Worm (Caenorhabditis elegans) whole organism, L1 larva: ENCODE measurements around the gene Y37E11B.2.

ENCODE experiments used
- lin-15B ChIP-seq: fragments of 150-350 bp; sonication (generic microtip); optimal IDR thresholded peaks from 3 replicates; lab custom pipeline; 2014; ENCODE audit warnings: missing biosample characterization, missing genetic modification characterization
- nhr-28 ChIP-seq: fragments of 150-350 bp; optimal IDR thresholded peaks from 2 replicates; lab custom pipeline; 2014; ENCODE audit warnings: missing biosample characterization, missing genetic modification characterization
- nhr-76 ChIP-seq: sonication (generic microtip); optimal IDR thresholded peaks from 2 replicates; lab custom pipeline; 2017; ENCODE audit warnings: missing biosample characterization, missing genetic modification characterization
- rnt-1 ChIP-seq: sonication (generic microtip); optimal IDR thresholded peaks from 2 replicates; lab custom pipeline; 2016; ENCODE audit warnings: mild to moderate bottlenecking, missing genetic modification characterization, moderate library complexity, missing compliant biosample characterization
- unc-130 ChIP-seq: fragments of 150-350 bp; optimal IDR thresholded peaks from 2 replicates; lab custom pipeline; 2017; ENCODE audit warnings: missing biosample characterization, missing genetic modification characterization, inconsistent platforms
- ztf-4 ChIP-seq: fragments of 150-350 bp; optimal IDR thresholded peaks from 2 replicates; lab custom pipeline; 2014; ENCODE audit warnings: missing biosample characterization, missing genetic modification characterization

DNA sequence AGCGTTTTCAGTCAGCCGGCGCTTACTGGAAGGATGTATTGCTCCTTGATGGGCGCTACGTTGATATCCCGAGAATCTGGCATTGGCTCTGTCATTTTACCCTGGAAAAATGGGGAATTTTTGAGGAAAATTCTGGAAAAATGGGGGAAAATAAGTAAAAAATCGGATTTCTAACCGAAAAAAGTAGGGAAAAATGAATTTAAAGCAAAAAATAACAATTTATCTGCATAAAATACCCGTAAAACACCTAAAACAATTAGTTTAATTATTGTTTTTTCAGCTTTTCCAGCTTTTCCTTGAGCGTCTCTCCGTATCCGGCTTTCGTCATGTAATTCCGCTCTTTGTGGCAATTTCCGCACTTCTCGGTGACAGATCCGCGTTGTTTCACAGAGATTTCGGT, 20.2 kb downstream of the Y37E11B.2 start, which contains the start of gene Y37E11B.5:
- TF ChIP-seq lin-15B (tag; lab: Kevin White, UChicago) (no peak), nhr-76 (tag; lab: Kevin White, UChicago) (no peak), nhr-28 (tag; lab: Kevin White, UChicago) (no peak), unc-130 (tag; lab: Kevin White, UChicago) (no peak), rnt-1 (tag; lab: Kevin White, UChicago) (no peak), ztf-4 (no peak)
